Worm (Caenorhabditis elegans) whole organism, late embryonic: Measurements from ENCODE around the gene sdpn-1.

Experiments used
- C08G9.2 ChIP-seq: sonication (generic microtip); optimal IDR thresholded peaks from 2 replicates; lab custom pipeline; 2016; ENCODE audit warnings: mild to moderate bottlenecking, missing genetic modification characterization, moderate library complexity, missing compliant biosample characterization
- K02D7.2 ChIP-seq: sonication (generic microtip); optimal IDR thresholded peaks from 2 replicates; lab custom pipeline; 2017; ENCODE audit warnings: mild to moderate bottlenecking, missing genetic modification characterization, missing compliant biosample characterization
- T23F11.4 ChIP-seq: fragments of 200-800 bp; sonication (Bioruptor generic); optimal IDR thresholded peaks from 2 replicates; lab custom pipeline; 2018; ENCODE audit warnings: mild to moderate bottlenecking, missing genetic modification characterization, missing compliant biosample characterization
- Y22D7AL.16 ChIP-seq: sonication (generic microtip); optimal IDR thresholded peaks from 2 replicates; lab custom pipeline; 2016; ENCODE audit warnings: missing genetic modification characterization, missing compliant biosample characterization
- ahr-1 ChIP-seq: sonication (generic microtip); optimal IDR thresholded peaks from 2 replicates; lab custom pipeline; 2016; ENCODE audit warnings: missing genetic modification characterization, missing compliant biosample characterization
- ceh-18 ChIP-seq: sonication (generic microtip); optimal IDR thresholded peaks from 2 replicates; lab custom pipeline; 2016; ENCODE audit warnings: missing genetic modification characterization, missing compliant biosample characterization
- ceh-19 ChIP-seq: fragments of 200-800 bp; sonication (Bioruptor generic); optimal IDR thresholded peaks from 2 replicates; lab custom pipeline; 2018; ENCODE audit warnings: mild to moderate bottlenecking, missing genetic modification characterization, missing compliant biosample characterization
- ceh-30 ChIP-seq: fragments of 150-350 bp; optimal IDR thresholded peaks from 2 replicates; lab custom pipeline; 2014; ENCODE audit warnings: missing biosample characterization, missing genetic modification characterization
- ceh-6 ChIP-seq: fragments of 200-800 bp; sonication (Bioruptor generic); optimal IDR thresholded peaks from 2 replicates; lab custom pipeline; 2018; ENCODE audit warnings: mild to moderate bottlenecking, missing genetic modification characterization, missing compliant biosample characterization
- che-1 ChIP-seq: sonication (generic microtip); optimal IDR thresholded peaks from 2 replicates; lab custom pipeline; 2016; ENCODE audit warnings: mild to moderate bottlenecking, missing genetic modification characterization, missing compliant biosample characterization
- dmd-4 ChIP-seq: sonication (generic microtip); optimal IDR thresholded peaks from 2 replicates; lab custom pipeline; 2016; ENCODE audit warnings: borderline replicate concordance, missing genetic modification characterization, missing compliant biosample characterization
- dve-1 ChIP-seq: sonication (generic microtip); optimal IDR thresholded peaks from 2 replicates; lab custom pipeline; 2017; ENCODE audit warnings: antibody characterized with exemption, mild to moderate bottlenecking, missing genetic modification characterization, missing compliant biosample characterization
- elt-2 ChIP-seq: sonication (generic microtip); optimal IDR thresholded peaks from 2 replicates; lab custom pipeline; 2016; ENCODE audit warnings: missing genetic modification reagents, missing genetic modification characterization, missing compliant biosample characterization
- fax-1 ChIP-seq: sonication (generic microtip); optimal IDR thresholded peaks from 2 replicates; lab custom pipeline; 2016; ENCODE audit warnings: missing genotype, missing genetic modification characterization, missing compliant biosample characterization
- fkh-10 ChIP-seq: fragments of 150-350 bp; optimal IDR thresholded peaks from 2 replicates; lab custom pipeline; 2014; ENCODE audit warnings: missing biosample characterization, missing genetic modification reagents, missing genetic modification characterization
- gmeb-2 ChIP-seq: sonication (generic microtip); optimal IDR thresholded peaks from 2 replicates; lab custom pipeline; 2016; ENCODE audit warnings: missing genetic modification characterization, inconsistent platforms, missing compliant biosample characterization
- hlh-8 ChIP-seq: sonication (generic microtip); optimal IDR thresholded peaks from 2 replicates; lab custom pipeline; 2016; ENCODE audit warnings: missing genotype, missing genetic modification characterization, missing compliant biosample characterization
- lin-11 ChIP-seq: fragments of 200-800 bp; sonication (Bioruptor generic); optimal IDR thresholded peaks from 2 replicates; lab custom pipeline; 2018; ENCODE audit warnings: mild to moderate bottlenecking, missing genetic modification characterization, missing compliant biosample characterization
- madf-2 ChIP-seq: sonication (generic microtip); optimal IDR thresholded peaks from 2 replicates; lab custom pipeline; 2017; ENCODE audit warnings: missing genetic modification characterization, missing compliant biosample characterization
- nhr-232 ChIP-seq: sonication (generic microtip); optimal IDR thresholded peaks from 2 replicates; lab custom pipeline; 2016; ENCODE audit warnings: missing genetic modification characterization, missing compliant biosample characterization
- npax-4 ChIP-seq: sonication (generic microtip); optimal IDR thresholded peaks from 2 replicates; lab custom pipeline; 2016; ENCODE audit warnings: missing genetic modification characterization, missing compliant biosample characterization
- odd-2 ChIP-seq: sonication (generic microtip); optimal IDR thresholded peaks from 2 replicates; lab custom pipeline; 2017; ENCODE audit warnings: antibody characterized with exemption, mild to moderate bottlenecking, missing genetic modification characterization, missing compliant biosample characterization
- pat-9 ChIP-seq: fragments of 200-800 bp; sonication (Bioruptor generic); optimal IDR thresholded peaks from 2 replicates; lab custom pipeline; 2018; ENCODE audit warnings: mild to moderate bottlenecking, missing genetic modification characterization, moderate library complexity, missing compliant biosample characterization
- pha-2 ChIP-seq: sonication (generic microtip); optimal IDR thresholded peaks from 2 replicates; lab custom pipeline; 2017; ENCODE audit warnings: mild to moderate bottlenecking, missing genetic modification characterization, missing compliant biosample characterization
- pros-1 ChIP-seq: fragments of 150-350 bp; optimal IDR thresholded peaks from 2 replicates; lab custom pipeline; 2014; ENCODE audit warnings: missing biosample characterization, missing genetic modification reagents, missing genetic modification characterization
- ref-2 ChIP-seq: sonication (generic microtip); optimal IDR thresholded peaks from 2 replicates; lab custom pipeline; 2016; ENCODE audit warnings: missing genetic modification characterization, missing compliant biosample characterization
- sox-4 ChIP-seq: sonication (generic microtip); optimal IDR thresholded peaks from 2 replicates; lab custom pipeline; 2017; ENCODE audit warnings: mild to moderate bottlenecking, missing genetic modification characterization, inconsistent platforms, missing compliant biosample characterization
- tbx-2 ChIP-seq: sonication (generic microtip); optimal IDR thresholded peaks from 2 replicates; lab custom pipeline; 2016; ENCODE audit warnings: missing genetic modification characterization, missing compliant biosample characterization
- unc-3 ChIP-seq, 2 experiments: fragments of 200-800 bp in 1 of 2; sonication (Bioruptor generic) in 1 of 2; sonication (generic microtip) in 1 of 2; conservative IDR thresholded peaks in 1 of 2; optimal IDR thresholded peaks in 1 of 2; 2 replicates each; pipeline versions ENCODE4 v1.3.6 to Lab custom; 2016 to 2022; ENCODE audit warnings: missing compliant biosample characterization in 2 of 2, missing genetic modification characterization in 2 of 2, missing genetic modification reagents in 1 of 2
- unc-42 ChIP-seq: sonication (generic microtip); optimal IDR thresholded peaks from 2 replicates; lab custom pipeline; 2016; ENCODE audit warnings: missing genotype, missing genetic modification characterization, missing compliant biosample characterization
- unc-55 ChIP-seq: sonication (generic microtip); optimal IDR thresholded peaks from 2 replicates; lab custom pipeline; 2017; ENCODE audit warnings: missing biosample characterization, missing genetic modification reagents, missing genetic modification characterization
- unc-86 ChIP-seq: sonication (generic microtip); optimal IDR thresholded peaks from 2 replicates; lab custom pipeline; 2016; ENCODE audit warnings: missing genetic modification characterization, missing compliant biosample characterization
- zip-5 ChIP-seq: sonication (generic microtip); optimal IDR thresholded peaks from 2 replicates; lab custom pipeline; 2016; ENCODE audit warnings: missing genetic modification characterization, missing compliant biosample characterization
- ztf-16 ChIP-seq: sonication (generic microtip); optimal IDR thresholded peaks from 2 replicates; lab custom pipeline; 2017; ENCODE audit warnings: missing genetic modification characterization, missing compliant biosample characterization

Gene sdpn-1

DNA sequence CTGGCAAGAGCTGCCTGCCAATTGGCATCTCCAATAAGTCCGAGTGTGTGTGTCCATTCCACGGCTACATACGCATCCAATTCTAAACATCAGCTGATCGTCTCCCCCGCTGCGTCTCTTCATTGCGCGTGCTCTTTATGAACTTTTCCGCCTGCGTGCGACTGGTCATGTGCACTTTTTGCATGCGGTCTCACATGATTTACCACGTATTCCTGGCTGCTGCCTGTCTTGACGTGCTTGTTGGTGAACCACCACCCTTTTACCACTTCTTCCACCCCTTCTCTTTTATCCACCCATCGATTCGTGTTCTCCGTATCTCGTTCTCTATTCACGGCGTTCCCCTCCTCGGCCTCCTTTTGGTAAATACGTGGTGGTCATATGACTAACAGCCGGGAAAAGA, 46.5 kb downstream of the sdpn-1 start (continued):
- TF ChIP-seq lin-11 (tag; lab: Kevin White, UChicago) (no peak), ceh-18 (tag; lab: Kevin White, UChicago) (peak; percentile 77), odd-2 (tag; lab: Kevin White, UChicago) (no peak), unc-3 (GFP tag; conservative IDR thresholded peaks at IDR 0.05; lab: Robert Waterston, UW) (no peak), unc-3 (tag; optimal IDR thresholded peaks at IDR 0.05; lab: Kevin White, UChicago) (no peak), C08G9.2 (tag; lab: Kevin White, UChicago) (peak; percentile 63), pros-1 (peak; percentile 69), Y22D7AL.16 (tag; lab: Kevin White, UChicago) (no peak), dmd-4 (no peak), tbx-2 (peak; percentile 86), ceh-30 (tag; lab: Kevin White, UChicago) (peak; percentile 23)
- TF ChIP-seq, all 69 proteins: peak for 30

DNA sequence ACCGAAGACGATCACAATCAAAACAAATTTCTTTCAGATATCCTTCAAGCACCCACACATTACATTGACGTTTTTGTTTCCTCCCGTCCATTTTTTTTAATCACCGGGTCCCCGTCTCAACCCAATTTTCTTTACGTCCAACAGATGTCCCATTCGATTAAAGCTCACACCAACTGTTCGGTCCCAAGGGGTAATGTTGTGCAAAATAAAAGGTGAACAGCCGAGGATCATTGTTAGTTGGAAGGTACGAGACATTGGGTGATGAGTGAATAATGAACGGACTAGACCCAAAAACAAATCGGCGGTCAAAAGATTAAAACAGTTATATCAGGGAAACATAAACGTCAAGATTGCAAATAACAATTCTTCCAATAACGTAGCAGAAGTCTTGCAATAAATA, 52.6 kb downstream of the sdpn-1 start:
- TF ChIP-seq ceh-19 (GFP tag; lab: Kevin White, UChicago) (no peak), unc-55 (GFP tag; lab: Kevin White, UChicago) (peak; percentile 35)

DNA sequence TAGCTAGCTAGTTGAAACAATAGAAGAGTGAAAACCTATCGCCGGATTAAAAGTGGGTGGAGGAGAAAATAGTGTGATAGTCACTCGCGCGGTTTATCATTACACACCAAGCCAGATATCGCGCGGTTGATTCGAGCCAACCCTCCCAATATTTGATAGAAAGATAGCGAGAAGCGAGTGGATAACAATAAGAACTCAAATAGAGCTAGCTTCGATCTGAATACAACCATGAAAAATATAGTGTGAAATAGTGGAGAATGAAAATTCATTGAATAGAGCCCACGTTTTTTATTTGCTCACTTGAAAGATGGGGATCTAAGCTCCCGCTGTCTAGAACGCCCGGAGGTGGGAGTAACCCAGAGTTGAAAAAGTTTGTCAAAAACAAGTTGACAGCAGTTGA, 53.0 kb downstream of the sdpn-1 start, which contains the start of gene tnt-3:
tnt-3 (minus strand) TSS at position 101 of the 400 bp plus-strand sequence.
- TF ChIP-seq pat-9 (no peak), fax-1 (no peak), ahr-1 (tag; lab: Kevin White, UChicago) (no peak), zip-5 (no peak), pha-2 (tag; lab: Kevin White, UChicago) (no peak), fkh-10 (no peak), unc-86 (tag; lab: Kevin White, UChicago) (no peak), elt-2 (tag; lab: Kevin White, UChicago) (no peak), madf-2 (tag; lab: Kevin White, UChicago) (no peak), dve-1 (no peak), ztf-16 (tag; lab: Kevin White, UChicago) (no peak), T23F11.4 (GFP tag; lab: Kevin White, UChicago) (no peak), gmeb-2 (no peak), sox-4 (tag; lab: Kevin White, UChicago) (no peak), nhr-232 (tag; lab: Kevin White, UChicago) (no peak)

DNA sequence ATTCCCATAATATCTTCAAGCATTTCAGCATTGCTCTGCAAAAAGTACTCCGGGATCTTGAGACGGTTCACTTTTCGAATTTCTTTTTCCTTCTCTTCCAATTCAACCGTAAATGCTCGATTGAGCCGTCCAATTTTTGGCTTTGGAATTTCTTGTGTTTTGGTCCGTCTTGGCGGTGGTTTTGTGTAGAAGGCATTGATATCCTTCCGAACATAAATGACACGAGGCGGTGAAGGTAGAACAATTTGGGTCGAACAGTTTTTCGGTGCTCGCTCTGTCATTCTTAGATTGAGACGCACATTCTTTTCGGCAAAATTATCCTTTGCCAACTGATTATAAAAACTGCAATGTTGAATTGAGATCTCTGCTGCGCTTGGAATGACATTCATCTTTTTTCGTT, 55.4 kb downstream of the sdpn-1 start:
- TF ChIP-seq ref-2 (tag; lab: Kevin White, UChicago) (no peak), hlh-8 (tag; lab: Kevin White, UChicago) (no peak), unc-42 (tag; lab: Kevin White, UChicago) (no peak), unc-86 (tag; lab: Kevin White, UChicago) (no peak), che-1 (no peak), elt-2 (tag; lab: Kevin White, UChicago) (no peak), ceh-6 (no peak), npax-4 (tag; lab: Kevin White, UChicago) (no peak), K02D7.2 (no peak)
